Fruit fly (Drosophila melanogaster) whole organism: ENCODE measurements around the gene Lsp1alpha.

Source experiments
- CG8478 ChIP-seq: fragments of >200 bp; optimal IDR thresholded peaks from 2 replicates; lab custom pipeline; 2018; ENCODE audit warnings: inconsistent platforms
- Dll ChIP-seq: fragments of >200 bp; optimal IDR thresholded peaks from 2 replicates; lab custom pipeline; 2017
- EcR ChIP-seq, 2 experiments: fragments of >200 bp; optimal IDR thresholded peaks; 2 replicates each; lab custom pipeline; 2017; ENCODE audit warnings: missing biosample characterization in 2 of 2, missing genetic modification characterization in 2 of 2, missing genetic modification reagents in 2 of 2
- pan ChIP-seq: fragments of >200 bp; optimal IDR thresholded peaks from 2 replicates; lab custom pipeline; 2017
- psq ChIP-seq: fragments of >200 bp; optimal IDR thresholded peaks from 2 replicates; lab custom pipeline; 2017
- usp ChIP-seq: fragments of >200 bp; optimal IDR thresholded peaks from 2 replicates; lab custom pipeline; 2017; ENCODE audit warnings: missing biosample characterization, missing genetic modification characterization, mixed read lengths

The Lsp1alpha gene

dm6 chrX:12489991-12490390 lies at the start of gene Lsp1alpha:
Gene Lsp1alpha (plus strand): TSS chrX:12490291.
- no peak for TF ChIP-seq pan
- no peak for TF ChIP-seq usp (GFP tag; lab: Kevin White, UChicago)
- TF ChIP-seq psq (lab: Kevin White, UChicago) = no peak
- TF ChIP-seq CG8478 = no peak
- no peak for TF ChIP-seq Dll (lab: Kevin White, UChicago)
- no peak for TF ChIP-seq EcR (GFP tag; optimal IDR thresholded peaks at IDR 0.05; lab: Kevin White, UChicago)

DNA sequence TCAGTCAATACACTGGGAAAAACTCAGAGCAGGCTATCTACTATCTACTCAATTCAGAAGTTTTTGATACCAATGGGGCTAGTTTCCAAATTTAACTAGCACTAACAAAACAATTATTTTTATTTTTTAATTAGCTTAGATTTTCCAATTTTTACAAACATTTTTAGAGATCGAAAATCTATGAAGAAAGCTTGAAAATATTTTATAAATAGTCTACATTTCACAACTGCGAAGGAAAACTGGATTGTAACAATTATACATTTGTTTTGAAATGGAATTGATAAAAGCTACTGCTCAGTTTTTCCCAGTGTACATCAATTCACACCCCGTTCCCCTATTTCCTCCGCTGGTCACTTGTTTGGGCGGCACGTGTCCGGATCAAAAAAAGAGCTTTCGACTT lies 42.2 kb upstream of the Lsp1alpha start:
- TF ChIP-seq CG8478 (no peak), Dll (lab: Kevin White, UChicago) (no peak), EcR (GFP tag; optimal IDR thresholded peaks at IDR 0.05; lab: Kevin White, UChicago) (no peak), psq (lab: Kevin White, UChicago) (no peak), usp (GFP tag; lab: Kevin White, UChicago) (no peak), pan (no peak)

DNA sequence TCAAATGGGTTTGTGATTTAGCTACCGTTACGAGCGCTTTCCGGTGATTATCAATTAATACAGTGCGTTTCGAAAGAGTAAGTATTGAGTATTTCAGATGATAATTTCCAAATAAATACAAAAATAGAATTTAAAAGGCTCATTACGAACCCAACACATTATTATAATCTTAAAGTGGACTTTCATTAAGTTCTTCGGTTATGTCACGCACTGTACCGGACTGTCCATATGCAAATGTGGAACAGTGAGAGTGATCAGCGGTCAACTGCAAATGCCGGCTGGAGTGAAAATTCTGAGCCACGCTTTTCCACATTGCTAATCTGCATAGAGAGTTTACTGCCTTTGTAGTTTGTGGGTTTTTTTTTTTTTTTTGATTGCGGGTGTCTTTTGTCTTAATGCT lies 36.4 kb upstream of the Lsp1alpha start:
- TF ChIP-seq usp (GFP tag; lab: Kevin White, UChicago) (no peak), pan (no peak), Dll (lab: Kevin White, UChicago) (no peak), EcR (GFP tag; optimal IDR thresholded peaks at IDR 0.05; lab: Kevin White, UChicago) (no peak), CG8478 (no peak), psq (lab: Kevin White, UChicago) (no peak)

dm6 chrX:12454358-12454757 lies 35.7 kb upstream of the Lsp1alpha start, which contains the start of gene CG15927:
Gene CG15927 (plus strand): TSS chrX:12454729.
- no peak for TF ChIP-seq psq (lab: Kevin White, UChicago)
- TF ChIP-seq usp (GFP tag; lab: Kevin White, UChicago) = no peak
- no peak for TF ChIP-seq pan
- TF ChIP-seq EcR (GFP tag; optimal IDR thresholded peaks at IDR 0.05; lab: Kevin White, UChicago) = no peak
- no peak for TF ChIP-seq CG8478
- TF ChIP-seq Dll (lab: Kevin White, UChicago) = no peak

- TF ChIP-seq EcR (GFP tag; optimal IDR thresholded peaks at IDR 0.05; lab: Kevin White, UChicago) = no peak
- TF ChIP-seq psq (lab: Kevin White, UChicago) = no peak
- TF ChIP-seq CG8478 = no peak
- no peak for TF ChIP-seq Dll (lab: Kevin White, UChicago)
- TF ChIP-seq usp (GFP tag; lab: Kevin White, UChicago) = no peak
- TF ChIP-seq pan = no peak
These were observed 34.2 kb upstream of the Lsp1alpha start for dm6 chrX:12455891-12456290.

DNA sequence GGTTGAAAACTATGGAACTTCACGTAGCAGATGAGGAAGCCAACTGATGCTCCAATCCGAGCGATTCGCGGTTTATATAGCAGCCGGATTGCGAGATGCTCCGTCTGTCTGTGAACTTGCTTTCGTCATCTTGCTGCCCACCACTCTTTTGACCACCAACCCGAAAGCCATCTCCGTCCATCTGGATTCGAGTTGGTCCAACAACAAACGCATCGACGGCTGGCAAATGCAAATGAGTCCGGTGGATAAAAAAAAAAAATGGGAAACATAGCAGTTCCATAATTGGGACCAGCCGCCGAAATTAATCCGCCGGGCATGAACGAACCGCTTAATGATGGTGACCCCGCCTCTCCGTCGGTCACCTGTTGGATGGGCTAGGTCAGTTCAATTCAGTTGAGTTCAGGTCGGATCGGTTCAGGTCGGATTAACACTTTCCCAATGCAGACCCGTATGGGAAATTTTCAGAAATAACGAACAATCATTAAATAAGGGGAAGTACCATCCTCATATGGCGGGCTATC lies 32.3 kb upstream of the Lsp1alpha start, which contains the start of gene CG15731:
CG15731 (minus strand) TSS at position 51 of the 521 bp plus-strand sequence.
- TF ChIP-seq psq (lab: Kevin White, UChicago) = no peak
- no peak for TF ChIP-seq CG8478
- no peak for TF ChIP-seq usp (GFP tag; lab: Kevin White, UChicago)

- no peak for TF ChIP-seq usp (GFP tag; lab: Kevin White, UChicago)
These were observed 27.9 kb upstream of the Lsp1alpha start for dm6 chrX:12462216-12462615.

DNA sequence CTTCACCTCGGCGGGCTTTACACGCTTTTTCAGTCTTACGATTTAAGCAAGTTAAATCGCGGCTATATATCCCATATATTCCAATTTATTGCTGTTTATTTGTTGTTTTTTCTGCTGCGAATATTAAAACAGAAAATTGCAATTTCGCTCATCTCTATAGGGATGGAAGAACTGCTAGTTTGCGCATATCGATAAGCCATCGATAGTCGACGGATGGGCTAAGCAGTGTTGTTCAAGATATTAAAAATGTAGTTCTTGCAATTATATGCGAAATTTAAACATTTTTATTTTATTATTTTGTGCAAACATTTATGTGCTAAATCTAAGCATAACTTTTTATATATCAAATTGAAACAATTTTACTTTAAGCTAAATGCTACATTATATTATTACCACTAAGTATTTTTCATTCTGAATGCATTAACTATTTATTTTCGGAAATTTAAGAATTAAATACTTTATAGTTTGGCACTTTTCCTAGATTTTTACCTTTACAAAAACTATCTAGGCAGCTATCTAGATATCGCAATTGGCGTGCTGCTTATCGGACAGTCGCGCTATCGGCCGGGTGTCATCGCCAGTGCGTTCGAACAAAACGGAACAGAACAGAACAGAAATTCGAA lies 27.0 kb upstream of the Lsp1alpha start, which contains the start of the genes Rab40 and CG42258:
Rab40 (minus strand) TSS at position 177 of the 623 bp plus-strand sequence.
CG42258 (plus strand) TSS at position 593 of the 623 bp plus-strand sequence.
- TF ChIP-seq EcR (GFP tag; optimal IDR thresholded peaks at IDR 0.05; lab: Kevin White, UChicago) (no peak), pan (no peak), usp (GFP tag; lab: Kevin White, UChicago) (no peak), Dll (lab: Kevin White, UChicago) (no peak), psq (lab: Kevin White, UChicago) (no peak), CG8478 (no peak)

DNA sequence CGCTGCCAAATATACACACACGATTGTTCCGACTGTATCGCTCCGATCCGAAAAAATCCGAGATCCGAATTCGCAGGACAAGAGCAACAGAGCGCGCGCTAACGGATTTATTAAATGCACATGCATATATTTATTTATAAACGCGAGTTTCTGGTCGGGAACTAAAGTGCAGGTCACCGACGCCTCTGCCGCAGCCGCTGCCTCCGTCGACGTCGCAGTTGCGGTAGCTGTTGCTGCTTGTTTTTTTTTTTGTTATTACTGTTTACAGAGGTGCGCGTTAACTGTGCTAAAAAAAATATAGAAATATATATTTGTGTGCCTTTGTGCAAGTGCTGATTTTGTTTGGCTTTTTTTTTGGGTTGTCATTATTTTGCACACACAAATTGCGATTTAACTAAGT lies 26.5 kb upstream of the Lsp1alpha start:
- TF ChIP-seq usp (GFP tag; lab: Kevin White, UChicago) (no peak), EcR (GFP tag; optimal IDR thresholded peaks at IDR 0.05; lab: Kevin White, UChicago) (no peak), psq (lab: Kevin White, UChicago) (no peak), Dll (lab: Kevin White, UChicago) (no peak), pan (no peak), CG8478 (no peak)

- TF ChIP-seq usp (GFP tag; lab: Kevin White, UChicago) (no peak), EcR (GFP tag; optimal IDR thresholded peaks at IDR 0.05; lab: Kevin White, UChicago) (no peak), Dll (lab: Kevin White, UChicago) (no peak), pan (no peak), psq (lab: Kevin White, UChicago) (no peak), CG8478 (no peak)
These were observed 24.8 kb upstream of the Lsp1alpha start for dm6 chrX:12465316-12465715.

dm6 chrX:12466541-12467240 lies 23.4 kb upstream of the Lsp1alpha start:
- TF ChIP-seq usp (GFP tag; lab: Kevin White, UChicago) (no peak), EcR (GFP tag; optimal IDR thresholded peaks at IDR 0.05; lab: Kevin White, UChicago) (no peak), pan (no peak), psq (lab: Kevin White, UChicago) (no peak), Dll (lab: Kevin White, UChicago) (no peak), CG8478 (no peak)

DNA sequence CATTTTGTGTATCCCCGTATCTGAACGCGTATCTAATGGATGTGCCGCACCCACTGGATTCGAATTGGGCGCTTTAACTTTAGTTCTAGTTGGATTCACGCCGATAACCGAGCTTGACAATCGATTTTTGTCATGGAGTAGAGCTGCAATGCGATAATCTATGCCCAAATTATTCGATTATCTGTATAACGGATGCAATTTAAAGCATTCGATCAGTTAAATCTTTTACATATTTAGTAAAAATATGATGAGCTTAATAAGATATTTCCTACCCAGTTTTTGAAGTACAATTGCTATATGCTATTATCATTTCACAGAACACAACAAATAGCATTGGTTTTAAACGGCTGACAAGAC lies 22.9 kb upstream of the Lsp1alpha start:
- TF ChIP-seq Dll (lab: Kevin White, UChicago) (no peak), CG8478 (no peak), usp (GFP tag; lab: Kevin White, UChicago) (no peak), psq (lab: Kevin White, UChicago) (no peak), EcR (GFP tag; optimal IDR thresholded peaks at IDR 0.05; lab: Kevin White, UChicago) (no peak), pan (no peak)
